Fruit fly (Drosophila melanogaster) whole organism, embryonic: ENCODE data around the gene Asator.

Experiments used
- CG10147 ChIP-seq: fragments of 200-800 bp; sonication (Bioruptor generic); optimal IDR thresholded peaks from 2 replicates; lab custom pipeline; 2019; ENCODE audit warnings: missing biosample characterization, mild to moderate bottlenecking, missing genetic modification characterization, moderate library complexity
- CG11093 ChIP-seq: fragments of 200-800 bp; sonication (Bioruptor generic); IDR thresholded peaks from 3 replicates; pipeline ENCODE4 v1.3.6; 2022; ENCODE audit warnings: missing biosample characterization, missing genetic modification characterization
- CG11398 ChIP-seq: fragments of 200-800 bp; sonication (Bioruptor generic); optimal IDR thresholded peaks from 2 replicates; lab custom pipeline; 2016; ENCODE audit warnings: missing biosample characterization, missing genetic modification characterization
- CG12391 ChIP-seq: fragments of 200-800 bp; sonication (Bioruptor generic); optimal IDR thresholded peaks from 3 replicates; lab custom pipeline; 2018; ENCODE audit warnings: missing biosample characterization, mild to moderate bottlenecking, missing genetic modification characterization, moderate library complexity
- CG13424 ChIP-seq: fragments of 200-800 bp; sonication (Bioruptor generic); optimal IDR thresholded peaks from 2 replicates; lab custom pipeline; 2019; ENCODE audit warnings: missing biosample characterization, mild to moderate bottlenecking, missing genetic modification characterization, moderate library complexity
- CG13894 ChIP-seq: fragments of 200-800 bp; sonication (Bioruptor generic); optimal IDR thresholded peaks from 3 replicates; lab custom pipeline; 2018; ENCODE audit warnings: missing biosample characterization, mild to moderate bottlenecking, missing genetic modification characterization, moderate library complexity
- CG1602 ChIP-seq: fragments of 200-800 bp; sonication (Bioruptor generic); optimal IDR thresholded peaks from 3 replicates; lab custom pipeline; 2016; ENCODE audit warnings: missing biosample characterization, missing genetic modification characterization
- CG2120 ChIP-seq: fragments of 200-800 bp; sonication (Bioruptor generic); optimal IDR thresholded peaks from 3 replicates; lab custom pipeline; 2016; ENCODE audit warnings: missing biosample characterization, missing genetic modification characterization
- CG33557 ChIP-seq: fragments of 200-800 bp; sonication (Bioruptor generic); optimal IDR thresholded peaks from 2 replicates; lab custom pipeline; 2019; ENCODE audit warnings: missing biosample characterization, mild to moderate bottlenecking, missing genetic modification characterization, moderate library complexity
- CG4328 ChIP-seq: fragments of 200-800 bp; sonication (Bioruptor generic); optimal IDR thresholded peaks from 3 replicates; lab custom pipeline; 2017; ENCODE audit warnings: missing biosample characterization, missing genetic modification reagents, missing genetic modification characterization
- CG4424 ChIP-seq: fragments of 200-800 bp; sonication (Bioruptor generic); optimal IDR thresholded peaks from 3 replicates; lab custom pipeline; 2016; ENCODE audit warnings: missing biosample characterization, missing genetic modification characterization
- CG6654 ChIP-seq: fragments of 200-800 bp; sonication (Bioruptor generic); optimal IDR thresholded peaks from 2 replicates; lab custom pipeline; 2017; ENCODE audit warnings: missing biosample characterization, mild to moderate bottlenecking, missing genetic modification characterization
- CG6791 ChIP-seq: fragments of 200-800 bp; sonication (Bioruptor generic); IDR thresholded peaks from 3 replicates; pipeline ENCODE4 v1.3.6; 2022; ENCODE audit warnings: missing biosample characterization, missing genetic modification characterization; ENCODE audit not compliant: partially characterized antibody
- CG8089 ChIP-seq: fragments of 200-800 bp; sonication (Bioruptor generic); optimal IDR thresholded peaks from 3 replicates; lab custom pipeline; 2016; ENCODE audit warnings: missing biosample characterization, missing genetic modification characterization
- Dad ChIP-seq: fragments of 200-800 bp; sonication (Bioruptor generic); optimal IDR thresholded peaks from 3 replicates; lab custom pipeline; 2016; ENCODE audit warnings: missing biosample characterization, missing genetic modification characterization
- Dref ChIP-seq: fragments of 200-800 bp; sonication (Bioruptor generic); IDR thresholded peaks from 2 replicates; pipeline ENCODE4 v1.3.6; 2022; ENCODE audit warnings: missing biosample characterization, missing genetic modification characterization
- Hsf ChIP-seq: fragments of 200-800 bp; sonication (Bioruptor generic); optimal IDR thresholded peaks from 3 replicates; lab custom pipeline; 2016; ENCODE audit warnings: missing biosample characterization, missing genetic modification characterization
- Med ChIP-seq: fragments of 200-800 bp; sonication (Bioruptor generic); peaks from one replicate; lab custom pipeline; 2016; ENCODE audit warnings: missing biosample characterization, missing genetic modification characterization, mild to moderate bottlenecking, inconsistent platforms, moderate library complexity
- Meics ChIP-seq: fragments of 200-800 bp; sonication (Bioruptor generic); optimal IDR thresholded peaks from 2 replicates; lab custom pipeline; 2017; ENCODE audit warnings: missing biosample characterization, mild to moderate bottlenecking, missing genetic modification characterization
- Nf-YC ChIP-seq: fragments of 200-800 bp; optimal IDR thresholded peaks from 3 replicates; lab custom pipeline; 2019; ENCODE audit warnings: missing biosample characterization, mild to moderate bottlenecking, missing genetic modification characterization, moderate library complexity
- Ravus ChIP-seq: fragments of 200-800 bp; sonication (Bioruptor generic); IDR thresholded peaks from 2 replicates; pipeline ENCODE4 v1.3.6; 2022; ENCODE audit warnings: missing biosample characterization, missing genetic modification characterization
- btn ChIP-seq: fragments of 200-800 bp; sonication (Bioruptor generic); optimal IDR thresholded peaks from 2 replicates; lab custom pipeline; 2016; ENCODE audit warnings: missing biosample characterization, missing genetic modification characterization
- cad ChIP-seq: fragments of >200 bp; optimal IDR thresholded peaks from 2 replicates; lab custom pipeline; 2017; ENCODE audit warnings: missing biosample characterization, missing genetic modification characterization
- caup ChIP-seq: fragments of 200-800 bp; sonication (Bioruptor generic); optimal IDR thresholded peaks from 3 replicates; lab custom pipeline; 2017; ENCODE audit warnings: missing biosample characterization, mild to moderate bottlenecking, missing genetic modification characterization, moderate library complexity; ENCODE audit not compliant: severe bottlenecking
- ci ChIP-seq: fragments of 200-800 bp; sonication (Bioruptor generic); IDR thresholded peaks from 3 replicates; pipeline ENCODE4 v1.3.6; 2022; ENCODE audit warnings: missing biosample characterization, missing genetic modification characterization
- croc ChIP-seq: fragments of 200-800 bp; sonication (Bioruptor generic); conservative IDR thresholded peaks from 3 replicates; pipeline ENCODE4 v1.3.6; 2022; ENCODE audit warnings: missing biosample characterization, missing genetic modification characterization
- cwo ChIP-seq: fragments of 200-800 bp; sonication (Bioruptor generic); optimal IDR thresholded peaks from 3 replicates; lab custom pipeline; 2017; ENCODE audit warnings: missing biosample characterization, missing genetic modification characterization, mild to moderate bottlenecking, moderate library complexity, missing genetic modification reagents
- dimm ChIP-seq: fragments of 200-800 bp; sonication (Bioruptor generic); IDR thresholded peaks from 2 replicates; pipeline ENCODE4 v1.3.6; 2022; ENCODE audit warnings: missing biosample characterization, missing genetic modification characterization
- jumu ChIP-seq: fragments of 200-800 bp; sonication (Bioruptor generic); optimal IDR thresholded peaks from 3 replicates; lab custom pipeline; 2016; ENCODE audit warnings: missing biosample characterization, missing genetic modification characterization
- kni ChIP-seq: fragments of 200-800 bp; sonication (Bioruptor generic); optimal IDR thresholded peaks from 3 replicates; lab custom pipeline; 2017; ENCODE audit warnings: mild to moderate bottlenecking, missing biosample characterization, missing genetic modification reagents, missing genetic modification characterization
- lab ChIP-seq: fragments of 200-800 bp; sonication (Bioruptor generic); optimal IDR thresholded peaks from 3 replicates; lab custom pipeline; 2017; ENCODE audit warnings: missing biosample characterization, missing genetic modification characterization, mild to moderate bottlenecking, moderate library complexity, missing genetic modification reagents
- lbe ChIP-seq: fragments of 200-800 bp; sonication (Bioruptor generic); optimal IDR thresholded peaks from 2 replicates; lab custom pipeline; 2016; ENCODE audit warnings: missing biosample characterization, mild to moderate bottlenecking, missing genetic modification characterization
- nerfin-1 ChIP-seq: fragments of 200-800 bp; sonication (Bioruptor generic); optimal IDR thresholded peaks from 3 replicates; lab custom pipeline; 2019; ENCODE audit warnings: missing biosample characterization, mild to moderate bottlenecking, missing genetic modification characterization, moderate library complexity
- nom ChIP-seq: fragments of 200-800 bp; sonication (Bioruptor generic); optimal IDR thresholded peaks from 2 replicates; lab custom pipeline; 2017; ENCODE audit warnings: missing biosample characterization, missing genetic modification characterization, mild to moderate bottlenecking, moderate library complexity, missing genetic modification reagents
- pros ChIP-seq: fragments of 200-800 bp; sonication (Bioruptor generic); optimal IDR thresholded peaks from 3 replicates; lab custom pipeline; 2019; ENCODE audit warnings: missing biosample characterization, mild to moderate bottlenecking, missing genetic modification characterization, moderate library complexity
- scrt ChIP-seq: fragments of 200-800 bp; sonication (Bioruptor generic); optimal IDR thresholded peaks from 2 replicates; lab custom pipeline; 2018; ENCODE audit warnings: missing biosample characterization, mild to moderate bottlenecking, missing genetic modification characterization, moderate library complexity
- tll ChIP-seq, 2 experiments: fragments of 200-800 bp in 1 of 2; fragments of >200 bp in 1 of 2; sonication (Bioruptor generic) in 1 of 2; optimal IDR thresholded peaks; 2 replicates each; lab custom pipeline; 2017 to 2019; ENCODE audit warnings: missing biosample characterization in 2 of 2, missing genetic modification characterization in 2 of 2, mild to moderate bottlenecking in 1 of 2, moderate library complexity in 1 of 2
- trem ChIP-seq: fragments of 200-800 bp; optimal IDR thresholded peaks from 3 replicates; lab custom pipeline; 2019; ENCODE audit warnings: missing biosample characterization, mild to moderate bottlenecking, missing genetic modification characterization, moderate library complexity
- vfl ChIP-seq: fragments of 200-800 bp; sonication (Bioruptor generic); optimal IDR thresholded peaks from 2 replicates; lab custom pipeline; 2016; ENCODE audit warnings: missing biosample characterization, missing genetic modification characterization

Gene Asator

dm6 chr4:488828-489560 lies at the start of gene Asator (continued):
- peak; percentile 48 for TF ChIP-seq CG1602
- TF ChIP-seq CG11398 (GFP tag; lab: Kevin White, UChicago), result peak; percentile 28
- TF ChIP-seq Dad (GFP tag; lab: Kevin White, UChicago), result peak; percentile 60
- peak; percentile 32 for TF ChIP-seq CG8089 (GFP tag; lab: Kevin White, UChicago)
- TF ChIP-seq CG10147 (GFP tag; lab: Kevin White, UChicago), result peak; percentile 36
- TF ChIP-seq CG2120 (GFP tag; lab: Kevin White, UChicago), result peak; percentile 83
- peak; percentile 67 for TF ChIP-seq Hsf (GFP tag; lab: Kevin White, UChicago)
- TF ChIP-seq CG4424 (GFP tag; lab: Kevin White, UChicago), result peak; percentile 67
- TF ChIP-seq kni, result peak; percentile 91
- peak; percentile 56 for TF ChIP-seq caup (GFP tag; lab: Kevin White, UChicago)
- peak; percentile 81; the same call in 2 of the 3 replicates for TF ChIP-seq ci (GFP tag; lab: Robert Waterston, UW)
- TF ChIP-seq Dref (GFP tag; lab: Robert Waterston, UW), result no peak
- TF ChIP-seq tll (GFP tag; optimal IDR thresholded peaks at IDR 0.05; lab: Kevin White, UChicago), result no peak
- peak; percentile 60 for TF ChIP-seq scrt (GFP tag; lab: Kevin White, UChicago)
- TF ChIP-seq dimm (GFP tag; lab: Robert Waterston, UW), result no peak
- TF ChIP-seq cwo (GFP tag; lab: Kevin White, UChicago), result peak; percentile 54
- no peak for TF ChIP-seq vfl (GFP tag; lab: Kevin White, UChicago)
- peak; percentile 46 for TF ChIP-seq CG13424
- peak; percentile 60; the same call in 2 of the 3 replicates for TF ChIP-seq CG6791 (GFP tag; lab: Robert Waterston, UW)
- peak; percentile 51 for TF ChIP-seq CG33557 (GFP tag; lab: Kevin White, UChicago)
- no peak for TF ChIP-seq btn (GFP tag; lab: Kevin White, UChicago)
- peak; percentile 40 for TF ChIP-seq trem (tag; lab: Kevin White, UChicago)
- TF ChIP-seq Nf-YC (tag; lab: Kevin White, UChicago), result peak; percentile 46
- no peak for TF ChIP-seq CG11093 (GFP tag; lab: Robert Waterston, UW)
- peak; percentile 67 for TF ChIP-seq CG12391 (tag; lab: Kevin White, UChicago)
- TF ChIP-seq CG6654, result no peak
- TF ChIP-seq CG4328 (GFP tag; lab: Kevin White, UChicago), result peak; percentile 15
- TF ChIP-seq croc (GFP tag; lab: Robert Waterston, UW), result no peak
- TF ChIP-seq Meics, result peak; percentile 72
- TF ChIP-seq Med (GFP tag; lab: Kevin White, UChicago), result peak; percentile 96
- no peak for TF ChIP-seq cad (GFP tag; lab: Kevin White, UChicago)
- TF ChIP-seq lab (GFP tag; lab: Kevin White, UChicago), result peak; percentile 80
- TF ChIP-seq jumu (GFP tag; lab: Kevin White, UChicago), result peak; percentile 49
- no peak for TF ChIP-seq Ravus

DNA sequence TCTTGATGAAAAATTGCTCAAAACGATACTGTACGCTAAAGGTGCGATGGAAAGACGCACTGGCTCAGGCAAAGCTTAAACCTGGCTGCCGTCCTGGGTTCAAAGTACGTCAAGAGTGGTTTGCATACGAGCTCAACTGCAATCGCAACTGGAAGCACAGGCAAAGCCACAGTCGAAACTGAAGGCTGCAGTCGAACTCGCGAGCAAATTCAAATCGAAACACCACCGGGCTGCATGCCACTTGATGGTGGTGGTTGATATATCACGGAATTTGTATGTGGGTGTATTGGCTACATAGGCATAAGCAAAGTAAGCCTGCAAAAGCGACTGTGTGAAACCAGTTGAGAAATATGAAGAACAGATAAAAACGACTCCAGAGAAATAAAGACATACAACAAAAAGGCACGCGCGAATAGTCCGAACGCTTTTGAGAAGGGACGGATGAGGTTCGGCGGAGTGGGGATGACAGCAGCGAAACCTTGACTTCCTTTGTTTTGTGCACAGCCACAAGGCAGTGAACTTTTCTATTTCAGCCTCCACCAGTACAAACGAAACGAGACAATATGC lies 30.7 kb upstream of the Asator start:
- TF ChIP-seq Nf-YC (tag; lab: Kevin White, UChicago) (peak; percentile 14), CG13894 (tag; lab: Kevin White, UChicago) (peak; percentile 32), nom (GFP tag; lab: Kevin White, UChicago) (peak; percentile 70), pros (GFP tag; lab: Kevin White, UChicago) (peak; percentile 52), nerfin-1 (tag; lab: Kevin White, UChicago) (peak; percentile 54), lbe (GFP tag; lab: Kevin White, UChicago) (no peak)
- TF ChIP-seq, all 482 proteins: peak for 5
